Worm (Caenorhabditis elegans) whole organism, L3 larva: ENCODE data around the gene daf-37.

Source experiments
- R02D3.7 ChIP-seq: fragments of 150-350 bp; optimal IDR thresholded peaks from 2 replicates; lab custom pipeline; 2014; ENCODE audit warnings: missing biosample characterization, missing genetic modification characterization
- ZK546.5 ChIP-seq: sonication (generic microtip); optimal IDR thresholded peaks from 2 replicates; lab custom pipeline; 2017; ENCODE audit warnings: missing biosample characterization, missing genetic modification characterization
- aly-2 ChIP-seq: fragments of 150-350 bp; optimal IDR thresholded peaks from 2 replicates; lab custom pipeline; 2014; ENCODE audit warnings: missing biosample characterization, missing genetic modification characterization
- ceh-16 ChIP-seq: sonication (generic microtip); optimal IDR thresholded peaks from 2 replicates; lab custom pipeline; 2017; ENCODE audit warnings: missing biosample characterization, missing genetic modification characterization
- egl-27 ChIP-seq: sonication (generic microtip); optimal IDR thresholded peaks from 4 replicates; lab custom pipeline; 2017; ENCODE audit warnings: missing biosample characterization, missing genetic modification reagents, missing genetic modification characterization
- fos-1 ChIP-seq: fragments of 150-350 bp; optimal IDR thresholded peaks from 2 replicates; lab custom pipeline; 2014; ENCODE audit warnings: missing biosample characterization, missing genetic modification characterization
- nhr-25 ChIP-seq: sonication (generic microtip); optimal IDR thresholded peaks from 2 replicates; lab custom pipeline; 2017; ENCODE audit warnings: missing biosample characterization, missing genetic modification characterization
- nhr-28 ChIP-seq: fragments of 150-350 bp; optimal IDR thresholded peaks from 2 replicates; lab custom pipeline; 2014; ENCODE audit warnings: missing biosample characterization, missing genetic modification characterization
- nhr-67 ChIP-seq: fragments of 150-350 bp; optimal IDR thresholded peaks from 2 replicates; lab custom pipeline; 2014; ENCODE audit warnings: missing biosample characterization, missing genetic modification characterization
- nhr-76 ChIP-seq: fragments of 150-350 bp; sonication (generic microtip); optimal IDR thresholded peaks from 5 replicates; lab custom pipeline; 2014; ENCODE audit warnings: missing biosample characterization, missing genetic modification characterization
- nhr-77 ChIP-seq: fragments of 150-350 bp; optimal IDR thresholded peaks from 2 replicates; lab custom pipeline; 2014; ENCODE audit warnings: missing biosample characterization, missing genetic modification characterization
- skn-1 ChIP-seq: fragments of 150-350 bp; optimal IDR thresholded peaks from 2 replicates; lab custom pipeline; 2014; ENCODE audit warnings: missing biosample characterization, missing genetic modification characterization
- unc-39 ChIP-seq: sonication (generic microtip); optimal IDR thresholded peaks from 4 replicates; lab custom pipeline; 2017; ENCODE audit warnings: missing biosample characterization, missing genetic modification characterization
- unc-62 ChIP-seq: fragments of 150-350 bp; sonication (generic microtip); optimal IDR thresholded peaks from 4 replicates; lab custom pipeline; 2014; ENCODE audit warnings: missing biosample characterization, missing genetic modification reagents, missing genetic modification characterization

- TF ChIP-seq ceh-16 (tag; lab: Kevin White, UChicago) (no peak), unc-62 (GFP tag; lab: Kevin White, UChicago) (no peak), egl-27 (no peak), aly-2 (tag; lab: Kevin White, UChicago) (no peak), R02D3.7 (tag; lab: Kevin White, UChicago) (no peak), nhr-77 (tag; lab: Kevin White, UChicago) (no peak), fos-1 (tag; lab: Kevin White, UChicago) (no peak), nhr-76 (tag; lab: Kevin White, UChicago) (no peak), unc-39 (tag; lab: Kevin White, UChicago) (no peak), nhr-28 (tag; lab: Kevin White, UChicago) (no peak), skn-1 (tag; lab: Kevin White, UChicago) (no peak), nhr-25 (tag; lab: Kevin White, UChicago) (no peak), nhr-67 (no peak), ZK546.5 (tag; lab: Kevin White, UChicago) (no peak)
Observed at ce11 chrII:6192484-6192883, 15.5 kb downstream of the daf-37 start, which contains the start of gene cpb-2.
